Worm (Caenorhabditis elegans) whole organism, L2 larva: ENCODE data around the gene heh-1.

Source experiments
- ZK546.5 ChIP-seq: sonication (generic microtip); optimal IDR thresholded peaks from 2 replicates; lab custom pipeline; 2017; ENCODE audit warnings: missing biosample characterization, missing genetic modification characterization
- blmp-1 ChIP-seq: sonication (generic microtip); optimal IDR thresholded peaks from 2 replicates; lab custom pipeline; 2017; ENCODE audit warnings: missing genetic modification characterization, mild to moderate bottlenecking, missing compliant biosample characterization, antibody characterized with exemption, moderate library complexity; ENCODE audit not compliant: insufficient read depth
- egl-27 ChIP-seq: sonication (generic microtip); optimal IDR thresholded peaks from 3 replicates; lab custom pipeline; 2017; ENCODE audit warnings: missing biosample characterization, missing genetic modification reagents, missing genetic modification characterization
- elt-1 ChIP-seq: fragments of 150-350 bp; optimal IDR thresholded peaks from 2 replicates; lab custom pipeline; 2014; ENCODE audit warnings: missing biosample characterization, missing genetic modification characterization
- fos-1 ChIP-seq: fragments of 150-350 bp; optimal IDR thresholded peaks from 2 replicates; lab custom pipeline; 2014; ENCODE audit warnings: missing biosample characterization, missing genetic modification characterization
- lin-11 ChIP-seq: fragments of 150-350 bp; sonication (generic microtip); optimal IDR thresholded peaks from 2 replicates; lab custom pipeline; 2014; ENCODE audit warnings: missing biosample characterization, missing genetic modification characterization, inconsistent platforms, mixed read lengths
- lsy-2 ChIP-seq, 2 experiments: fragments of 150-350 bp in 1 of 2; sonication (generic microtip) in 1 of 2; optimal IDR thresholded peaks; 2 replicates each; lab custom pipeline; 2014 to 2017; ENCODE audit warnings: missing biosample characterization in 2 of 2, missing genetic modification characterization in 2 of 2
- mab-5 ChIP-seq: fragments of 150-350 bp; optimal IDR thresholded peaks from 2 replicates; lab custom pipeline; 2014; ENCODE audit warnings: missing biosample characterization, missing genetic modification characterization
- nhr-11 ChIP-seq: fragments of 150-350 bp; optimal IDR thresholded peaks from 2 replicates; lab custom pipeline; 2014; ENCODE audit warnings: missing biosample characterization, missing genetic modification characterization
- nhr-237 ChIP-seq: fragments of 150-350 bp; optimal IDR thresholded peaks from 2 replicates; lab custom pipeline; 2014; ENCODE audit warnings: missing biosample characterization, missing genetic modification characterization
- nhr-77 ChIP-seq: fragments of 150-350 bp; optimal IDR thresholded peaks from 2 replicates; lab custom pipeline; 2014; ENCODE audit warnings: missing biosample characterization, missing genetic modification characterization
- skn-1 ChIP-seq: sonication (generic microtip); optimal IDR thresholded peaks from 2 replicates; lab custom pipeline; 2017; ENCODE audit warnings: missing biosample characterization, missing genetic modification characterization
- sma-9 ChIP-seq, 2 experiments: fragments of 150-350 bp in 1 of 2; sonication (generic microtip) in 1 of 2; optimal IDR thresholded peaks; 2 replicates each; lab custom pipeline; 2014 to 2016; ENCODE audit warnings: missing genetic modification characterization in 2 of 2, mild to moderate bottlenecking in 1 of 2, missing biosample characterization in 1 of 2, missing compliant biosample characterization in 1 of 2, missing genetic modification reagents in 1 of 2, moderate library complexity in 1 of 2
- ztf-11 ChIP-seq: sonication (generic microtip); optimal IDR thresholded peaks from 2 replicates; lab custom pipeline; 2017; ENCODE audit warnings: missing biosample characterization, missing genetic modification characterization

DNA sequence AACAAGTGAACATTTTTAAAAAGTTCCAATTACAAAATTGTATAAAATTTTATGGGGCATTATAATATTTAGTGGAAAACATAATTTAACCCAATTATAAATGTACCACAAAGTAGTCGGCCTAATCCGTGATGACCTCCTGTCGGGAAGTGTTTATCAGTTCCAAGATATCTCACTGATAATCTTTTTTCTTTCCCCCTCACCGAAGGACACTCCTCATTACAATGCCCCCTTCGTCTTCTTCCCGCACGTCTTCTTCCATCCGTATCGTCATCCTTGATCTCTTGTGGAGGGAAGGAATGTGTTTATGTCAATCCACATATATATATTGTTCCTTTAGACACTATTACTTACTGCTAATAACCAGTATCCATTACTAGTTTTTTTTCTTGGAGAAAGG is 34.0 kb downstream of the heh-1 start, which contains the start of gene R148.5:
- TF ChIP-seq elt-1 (tag; lab: Kevin White, UChicago) (no peak), mab-5 (no peak), fos-1 (tag; lab: Kevin White, UChicago) (no peak), nhr-11 (tag; lab: Kevin White, UChicago) (no peak), sma-9 (GFP tag; optimal IDR thresholded peaks at IDR 0.05; lab: Kevin White, UChicago) (no peak), sma-9 (tag; optimal IDR thresholded peaks at IDR 0.05; lab: Kevin White, UChicago) (no peak), nhr-77 (tag; lab: Kevin White, UChicago) (no peak), nhr-237 (tag; lab: Kevin White, UChicago) (no peak), lsy-2 (tag; optimal IDR thresholded peaks at IDR 0.05; lab: Kevin White, UChicago) (no peak), lin-11 (tag; lab: Kevin White, UChicago) (no peak), skn-1 (tag; lab: Kevin White, UChicago) (no peak), ZK546.5 (tag; lab: Kevin White, UChicago) (no peak), ztf-11 (tag; lab: Kevin White, UChicago) (no peak), egl-27 (no peak), blmp-1 (tag; lab: Kevin White, UChicago) (no peak)
